Fruit fly (Drosophila melanogaster): ENCODE measurements around the gene Npc2d.

The Npc2d gene

DNA sequence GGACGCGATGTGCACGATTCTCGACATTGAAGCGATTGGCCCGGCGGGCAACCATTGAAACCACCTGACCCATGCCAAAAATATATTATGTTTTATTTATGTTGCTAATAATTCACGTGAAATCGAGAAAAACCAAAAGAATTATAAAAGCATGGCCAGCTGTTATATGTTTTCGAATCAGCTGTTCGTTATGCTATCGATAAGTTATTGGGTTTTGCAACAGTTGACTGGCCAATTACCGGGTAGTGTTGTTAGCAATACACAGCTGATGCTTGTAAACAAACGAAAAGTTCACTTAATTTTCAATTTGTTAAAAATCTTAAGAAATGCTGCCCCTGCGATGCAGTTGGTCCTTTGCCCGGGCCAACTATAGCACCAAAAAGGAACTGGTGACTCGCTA, 10.5 kb downstream of the Npc2d start, which contains the start of the genes CG11722 and mtTFB2:
Gene CG11722 (minus strand): TSS at position 200 of the 400 bp plus-strand sequence.
Gene mtTFB2 (plus strand): TSS at position 232 of the 400 bp plus-strand sequence.
- TF ChIP-seq MESR4 (GFP tag; optimal IDR thresholded peaks at IDR 0.05) (peak; percentile 12), Ada2b (GFP tag; IDR thresholded peaks at IDR 0.05) (no peak), Oli (tag; optimal IDR thresholded peaks at IDR 0.05) (no peak), slp2 (GFP tag; optimal IDR thresholded peaks at IDR 0.05) (no peak), HLH54F (GFP tag; optimal IDR thresholded peaks at IDR 0.05) (no peak), seq (GFP tag; IDR thresholded peaks at IDR 0.05) (no peak), chif (GFP tag; optimal IDR thresholded peaks at IDR 0.05) (no peak), CG30020 (tag; optimal IDR thresholded peaks at IDR 0.05) (no peak), Doc3 (GFP tag; IDR thresholded peaks at IDR 0.05; ENCODE audit: partially characterized antibody) (peak; percentile 47; the same call in 1 of the 3 replicates), pfk (GFP tag; optimal IDR thresholded peaks at IDR 0.05) (no peak), jing (GFP tag; optimal IDR thresholded peaks at IDR 0.05) (no peak), stwl (tag; optimal IDR thresholded peaks at IDR 0.05) (peak; percentile 38), schlank (tag; optimal IDR thresholded peaks at IDR 0.05) (no peak), CG10209 (GFP tag; optimal IDR thresholded peaks at IDR 0.05) (no peak), Dad (GFP tag; optimal IDR thresholded peaks at IDR 0.05) (no peak), NFAT (GFP tag; IDR thresholded peaks at IDR 0.05) (no peak), repo (GFP tag; optimal IDR thresholded peaks at IDR 0.05) (no peak), Rfx (GFP tag; IDR thresholded peaks at IDR 0.05) (peak; percentile 49), Fer1 (GFP tag; optimal IDR thresholded peaks at IDR 0.05) (peak; percentile 36), CG8924 (tag; optimal IDR thresholded peaks at IDR 0.05) (no peak), CG3726 (GFP tag; IDR thresholded peaks at IDR 0.05) (no peak), bbx (GFP tag; IDR thresholded peaks at IDR 0.05; ENCODE audit: partially characterized antibody) (peak; percentile 39), en (GFP tag; optimal IDR thresholded peaks at IDR 0.05) (no peak), CG16779 (GFP tag; IDR thresholded peaks at IDR 0.05) (no peak), pho (GFP tag; optimal IDR thresholded peaks at IDR 0.05) (no peak), BEAF-32 (GFP tag; optimal IDR thresholded peaks at IDR 0.05) (peak; percentile 33), CG34224 (GFP tag; IDR thresholded peaks at IDR 0.05; ENCODE audit: partially characterized antibody) (peak; percentile 72), CG12391 (tag; optimal IDR thresholded peaks at IDR 0.05) (no peak), CG5953 (GFP tag; IDR thresholded peaks at IDR 0.05) (no peak), Tbp (GFP tag; optimal IDR thresholded peaks at IDR 0.05) (no peak), Nf-YC (tag; optimal IDR thresholded peaks at IDR 0.05) (peak; percentile 82), jumu (GFP tag; optimal IDR thresholded peaks at IDR 0.05) (no peak), caup (GFP tag; optimal IDR thresholded peaks at IDR 0.05; ENCODE audit: severe bottlenecking) (no peak), ci (GFP tag; IDR thresholded peaks at IDR 0.05) (no peak), CG17612 (GFP tag; IDR thresholded peaks at IDR 0.05) (no peak), Nf-YB (GFP tag; optimal IDR thresholded peaks at IDR 0.05) (peak; percentile 73), CG9932 (GFP tag; IDR thresholded peaks at IDR 0.05) (no peak; the same call in 1 of the 2 replicates), CG12104 (GFP tag; optimal IDR thresholded peaks at IDR 0.05) (no peak), ab (GFP tag; optimal IDR thresholded peaks at IDR 0.05) (no peak), CG3065 (GFP tag; optimal IDR thresholded peaks at IDR 0.05) (no peak), CG4404 (GFP tag; IDR thresholded peaks at IDR 0.05) (no peak), Atf3 (GFP tag; optimal IDR thresholded peaks at IDR 0.05) (no peak), CG15514 (GFP tag; optimal IDR thresholded peaks at IDR 0.05) (peak; percentile 45), Lhr (GFP tag; optimal IDR thresholded peaks at IDR 0.05) (no peak), CG34376 (GFP tag; optimal IDR thresholded peaks at IDR 0.05) (peak; percentile 21), CG2712 (tag; optimal IDR thresholded peaks at IDR 0.05) (peak; percentile 3), pzg (GFP tag; optimal IDR thresholded peaks at IDR 0.05) (peak; percentile 53), lbe (GFP tag; optimal IDR thresholded peaks at IDR 0.05) (peak; percentile 50), hbn (GFP tag; IDR thresholded peaks at IDR 0.05; ENCODE audit: partially characterized antibody) (peak; percentile 63; the same call in 1 of the 2 replicates), CG12659 (GFP tag; optimal IDR thresholded peaks at IDR 0.05) (no peak), chinmo (GFP tag; IDR thresholded peaks at IDR 0.05; ENCODE audit: partially characterized antibody) (no peak)
